Fruit fly (Drosophila melanogaster) whole organism, wandering third instar larva: Measurements from ENCODE around the gene CG34309.

ENCODE experiments used
- Abd-B ChIP-seq: fragments of >200 bp; optimal IDR thresholded peaks from 2 replicates; lab custom pipeline; 2017; ENCODE audit warnings: missing biosample characterization, missing genetic modification characterization
- Dfd ChIP-seq: fragments of >200 bp; optimal IDR thresholded peaks from 2 replicates; lab custom pipeline; 2017; ENCODE audit warnings: missing biosample characterization, missing genetic modification characterization
- OdsH ChIP-seq: fragments of 200-800 bp; sonication (Bioruptor generic); optimal IDR thresholded peaks from 2 replicates; lab custom pipeline; 2016; ENCODE audit warnings: missing biosample characterization, mild to moderate bottlenecking, missing genetic modification characterization
- dsf ChIP-seq: sonication (Bioruptor generic); optimal IDR thresholded peaks from 2 replicates; lab custom pipeline; 2016; ENCODE audit warnings: missing biosample characterization, missing genetic modification characterization, borderline replicate concordance
- h ChIP-seq: fragments of 200-800 bp; sonication (Bioruptor generic); optimal IDR thresholded peaks from 3 replicates; lab custom pipeline; 2016; ENCODE audit warnings: missing biosample characterization, mild to moderate bottlenecking, missing genetic modification characterization
- psq ChIP-seq: fragments of 200-800 bp; sonication (Bioruptor generic); optimal IDR thresholded peaks from 3 replicates; lab custom pipeline; 2017; ENCODE audit warnings: missing biosample characterization, mild to moderate bottlenecking, missing genetic modification characterization, moderate library complexity

dm6 chr3R:13334007-13334406 is 38.4 kb upstream of the CG34309 start, which contains the start of gene PK2-R2:
- no peak for TF ChIP-seq Dfd
- TF ChIP-seq Abd-B (GFP tag; lab: Kevin White, UChicago): no peak
- no peak for TF ChIP-seq dsf (GFP tag; lab: Kevin White, UChicago)
- TF ChIP-seq OdsH (GFP tag; lab: Kevin White, UChicago): no peak
- TF ChIP-seq psq (GFP tag; lab: Kevin White, UChicago): no peak
- TF ChIP-seq h (GFP tag; lab: Kevin White, UChicago): no peak
